Worm (Caenorhabditis elegans) whole organism, L1 larva: ENCODE results near the gene srw-103.
A peak's percentile ranks its signal among the peaks of the same experiment; 100 is the strongest.

Experiments used
- blmp-1 ChIP-seq: fragments of 150-350 bp; optimal IDR thresholded peaks from 2 replicates; lab custom pipeline; 2014; ENCODE audit warnings: missing biosample characterization, missing genetic modification characterization
- ceh-82 ChIP-seq, 3 experiments: fragments of 150-350 bp in 1 of 3; sonication (generic microtip) in 2 of 3; optimal IDR thresholded peaks; 2 replicates each; lab custom pipeline; 2014 to 2017; ENCODE audit warnings: missing biosample characterization in 3 of 3, missing genetic modification characterization in 3 of 3
- efl-1 ChIP-seq, 4 experiments: fragments of 150-350 bp; optimal IDR thresholded peaks in 3 of 4; peaks in 1 of 4; 1 replicate in 1 of 4; 2 replicates in 3 of 4; lab custom pipeline; 2014; ENCODE audit warnings: missing biosample characterization in 2 of 4, missing genetic modification characterization in 2 of 4, missing genetic modification reagents in 2 of 4
- egl-13 ChIP-seq: sonication (generic microtip); optimal IDR thresholded peaks from 2 replicates; lab custom pipeline; 2016; ENCODE audit warnings: missing genotype, missing genetic modification reagents, missing genetic modification characterization, missing compliant biosample characterization
- elt-3 ChIP-seq, 6 experiments: fragments of 150-350 bp in 1 of 6; sonication (generic microtip); optimal IDR thresholded peaks; 2 replicates each; lab custom pipeline; 2017 to 2018; ENCODE audit warnings: missing biosample characterization in 6 of 6, missing genetic modification characterization in 6 of 6, inconsistent platforms in 1 of 6
- grh-1 ChIP-seq: fragments of 200-800 bp; sonication (Bioruptor generic); IDR thresholded peaks from 2 replicates; pipeline ENCODE4 v1.3.6; 2022; ENCODE audit warnings: missing genetic modification reagents, missing genetic modification characterization, missing compliant biosample characterization
- hlh-17 ChIP-seq: fragments of 200-800 bp; sonication (Bioruptor generic); optimal IDR thresholded peaks from 2 replicates; lab custom pipeline; 2018; ENCODE audit warnings: missing genetic modification characterization, mild to moderate bottlenecking, missing compliant biosample characterization, moderate library complexity, borderline replicate concordance
- hlh-4 ChIP-seq: sonication (generic microtip); optimal IDR thresholded peaks from 2 replicates; lab custom pipeline; 2016; ENCODE audit warnings: mild to moderate bottlenecking, missing genetic modification characterization, missing compliant biosample characterization
- lir-3 ChIP-seq: sonication (generic microtip); optimal IDR thresholded peaks from 2 replicates; lab custom pipeline; 2016; ENCODE audit warnings: mild to moderate bottlenecking, missing genetic modification characterization, moderate library complexity, missing compliant biosample characterization; ENCODE audit not compliant: poor library complexity
- nhr-84 ChIP-seq: sonication (generic microtip); optimal IDR thresholded peaks from 2 replicates; lab custom pipeline; 2017; ENCODE audit warnings: missing biosample characterization, missing genetic modification characterization
- rnt-1 ChIP-seq: sonication (generic microtip); optimal IDR thresholded peaks from 2 replicates; lab custom pipeline; 2016; ENCODE audit warnings: mild to moderate bottlenecking, missing genetic modification characterization, moderate library complexity, missing compliant biosample characterization
- snpc-4 ChIP-seq: fragments of 150-350 bp; optimal IDR thresholded peaks from 2 replicates; lab custom pipeline; 2014; ENCODE audit warnings: missing biosample characterization, missing genetic modification characterization
- sox-4 ChIP-seq: sonication (generic microtip); optimal IDR thresholded peaks from 2 replicates; lab custom pipeline; 2016; ENCODE audit warnings: missing genetic modification characterization, missing compliant biosample characterization
- unc-86 ChIP-seq: sonication (generic microtip); optimal IDR thresholded peaks from 2 replicates; lab custom pipeline; 2016; ENCODE audit warnings: missing genetic modification characterization, missing compliant biosample characterization
- unc-98 ChIP-seq: fragments of 200-800 bp; sonication (Bioruptor generic); IDR thresholded peaks from 2 replicates; pipeline ENCODE4 v1.3.6; 2022; ENCODE audit warnings: missing genetic modification characterization, missing compliant biosample characterization

Gene srw-103

ce11 chrV:1767427-1767826 is 50.4 kb downstream of the srw-103 start:
- TF ChIP-seq lir-3 (no peak), hlh-4 (tag; lab: Kevin White, UChicago) (no peak), sox-4 (tag; lab: Kevin White, UChicago) (no peak), nhr-84 (tag; lab: Kevin White, UChicago) (no peak), egl-13 (tag; lab: Kevin White, UChicago) (no peak), ceh-82 (tag; optimal IDR thresholded peaks at IDR 0.05; lab: Kevin White, UChicago) (no peak), hlh-17 (no peak), unc-98 (GFP tag; lab: Robert Waterston, UW) (no peak), unc-86 (tag; lab: Kevin White, UChicago) (no peak), grh-1 (no peak), elt-3 (tag; optimal IDR thresholded peaks at IDR 0.05; lab: Kevin White, UChicago) (peak in 1 of 6 experiments; percentile 35), rnt-1 (tag; lab: Kevin White, UChicago) (no peak), snpc-4 (no peak), efl-1 (optimal IDR thresholded peaks at IDR 0.05; lab: Kevin White, UChicago) (no peak), efl-1 (GFP tag; optimal IDR thresholded peaks at IDR 0.05 in 1 of 2; lab: Kevin White, UChicago) (peak in 1 of 2 experiments; percentile 70), blmp-1 (peak; percentile 78)
